Worm (Caenorhabditis elegans): ENCODE data around the gene adss-1.

The adss-1 gene

ce11 chrV:4823323-4823682, at the start of gene adss-1:
Gene adss-1 (minus strand): TSS chrV:4823423.
- TF ChIP-seq pha-4 (tag; optimal IDR thresholded peaks at IDR 0.05): no peak
- TF ChIP-seq nhr-76 (tag; optimal IDR thresholded peaks at IDR 0.05): no peak
- TF ChIP-seq ceh-16 (tag; optimal IDR thresholded peaks at IDR 0.05): no peak
- no peak for TF ChIP-seq hmg-11 (tag; optimal IDR thresholded peaks at IDR 0.05)
- TF ChIP-seq nfya-1 (tag; optimal IDR thresholded peaks at IDR 0.05; ENCODE audit: insufficient read depth): no peak
- no peak for TF ChIP-seq tbx-2 (tag; optimal IDR thresholded peaks at IDR 0.05)
- no peak for TF ChIP-seq unc-62 (GFP tag; optimal IDR thresholded peaks at IDR 0.05)
- no peak for TF ChIP-seq daf-12 (tag; optimal IDR thresholded peaks at IDR 0.05)
- TF ChIP-seq fos-1 (tag; optimal IDR thresholded peaks at IDR 0.05): no peak
- no peak for TF ChIP-seq sea-2 (GFP tag; optimal IDR thresholded peaks at IDR 0.05)

ce11 chrV:4871992-4872391, 48.8 kb upstream of the adss-1 start, which contains the start of gene srd-33:
Gene srd-33 (plus strand): TSS chrV:4872292.
- TF ChIP-seq daf-12 (tag; optimal IDR thresholded peaks at IDR 0.05) (no peak), unc-39 (tag; optimal IDR thresholded peaks at IDR 0.05) (no peak), ceh-82 (tag; optimal IDR thresholded peaks at IDR 0.05) (no peak), nhr-28 (tag; optimal IDR thresholded peaks at IDR 0.05) (no peak), eor-1 (tag; optimal IDR thresholded peaks at IDR 0.05) (no peak), lsy-12 (tag; optimal IDR thresholded peaks at IDR 0.05) (no peak), egl-5 (tag; optimal IDR thresholded peaks at IDR 0.05) (no peak)

- TF ChIP-seq nhr-237 (tag; optimal IDR thresholded peaks at IDR 0.05) (no peak), mml-1 (tag; optimal IDR thresholded peaks at IDR 0.05) (no peak), nhr-77 (tag; optimal IDR thresholded peaks at IDR 0.05) (no peak), nhr-11 (tag; optimal IDR thresholded peaks at IDR 0.05) (peak; percentile 56), nhr-67 (tag; optimal IDR thresholded peaks at IDR 0.05) (no peak), mdl-1 (tag; optimal IDR thresholded peaks at IDR 0.05) (no peak), nhr-12 (tag; optimal IDR thresholded peaks at IDR 0.05) (no peak), elt-3 (tag; optimal IDR thresholded peaks at IDR 0.05) (no peak)
Measured at ce11 chrV:4870627-4871026, 47.4 kb upstream of the adss-1 start.

ce11 chrV:4868698-4869097, 45.5 kb upstream of the adss-1 start:
- TF ChIP-seq fkh-2 (tag; optimal IDR thresholded peaks at IDR 0.05) (no peak), eor-1 (tag; optimal IDR thresholded peaks at IDR 0.05) (no peak), egl-27 (tag; optimal IDR thresholded peaks at IDR 0.05) (no peak), nhr-23 (tag; optimal IDR thresholded peaks at IDR 0.05) (no peak), ZK546.5 (tag; optimal IDR thresholded peaks at IDR 0.05) (no peak), elt-2 (tag; optimal IDR thresholded peaks at IDR 0.05) (no peak), mdl-1 (tag; optimal IDR thresholded peaks at IDR 0.05) (no peak), pha-4 (tag; optimal IDR thresholded peaks at IDR 0.05) (no peak), nfya-1 (tag; optimal IDR thresholded peaks at IDR 0.05; ENCODE audit: insufficient read depth) (no peak)

ce11 chrV:4867535-4867934, 44.3 kb upstream of the adss-1 start:
- TF ChIP-seq fos-1 (tag; optimal IDR thresholded peaks at IDR 0.05) (no peak), nhr-25 (tag; optimal IDR thresholded peaks at IDR 0.05) (no peak), aly-2 (tag; optimal IDR thresholded peaks at IDR 0.05) (no peak), ceh-28 (tag; optimal IDR thresholded peaks at IDR 0.05) (no peak), nhr-12 (tag; optimal IDR thresholded peaks at IDR 0.05) (no peak), elt-3 (tag; optimal IDR thresholded peaks at IDR 0.05) (no peak), nhr-23 (tag; optimal IDR thresholded peaks at IDR 0.05) (no peak), eor-1 (tag; optimal IDR thresholded peaks at IDR 0.05) (no peak), snpc-4 (tag; optimal IDR thresholded peaks at IDR 0.05) (no peak), lsy-12 (tag; optimal IDR thresholded peaks at IDR 0.05) (no peak), egl-5 (tag; optimal IDR thresholded peaks at IDR 0.05) (no peak), lin-15B (tag; optimal IDR thresholded peaks at IDR 0.05) (no peak), ceh-9 (tag; optimal IDR thresholded peaks at IDR 0.05) (no peak), egl-27 (tag; optimal IDR thresholded peaks at IDR 0.05) (no peak), nhr-11 (tag; optimal IDR thresholded peaks at IDR 0.05) (no peak), R02D3.7 (tag; optimal IDR thresholded peaks at IDR 0.05) (no peak), skn-1 (tag; optimal IDR thresholded peaks at IDR 0.05) (no peak), ztf-11 (tag; optimal IDR thresholded peaks at IDR 0.05) (no peak), pqm-1 (tag; optimal IDR thresholded peaks at IDR 0.05) (no peak)

All from whole organism, L3 larva.